1 fruit fly cellular context compared by ENCODE assay signal in genomic region chr3R:22487037-22487492, dm6.
A peak's percentile ranks its signal among the peaks of the same experiment; 100 is the strongest.
TF ChIP-seq lines count a peak whose summit lies in the region.

TSS of gene Pfdn5 (plus strand) at chr3R:22487039.

TF ChIP-seq in whole organism, embryonic, 481 proteins besides CTCF, POLR2A, EP300 and RAD21 (continued from another document):
- TF ChIP-seq HLH4C (GFP tag; IDR thresholded peaks at IDR 0.05; lab: Robert Waterston, UW; ENCODE audit: partially characterized antibody) (peak; percentile 93), sna (GFP tag; IDR thresholded peaks at IDR 0.05; lab: Robert Waterston, UW; ENCODE audit: partially characterized antibody) (peak; percentile 81), gcm (GFP tag; optimal IDR thresholded peaks at IDR 0.05; lab: Kevin White, UChicago) (no peak), gfzf (GFP tag; optimal IDR thresholded peaks at IDR 0.05; lab: Kevin White, UChicago) (peak; percentile 38), tna (GFP tag; IDR thresholded peaks at IDR 0.05; lab: Robert Waterston, UW; ENCODE audit: partially characterized antibody) (peak; percentile 87), D19B (GFP tag; optimal IDR thresholded peaks at IDR 0.05; lab: Kevin White, UChicago) (no peak), trem (tag; optimal IDR thresholded peaks at IDR 0.05; lab: Kevin White, UChicago) (peak; percentile 78), CG11560 (tag; IDR thresholded peaks at IDR 0.05; lab: Robert Waterston, UW) (peak; percentile 99), hbn (GFP tag; IDR thresholded peaks at IDR 0.05; lab: Robert Waterston, UW; ENCODE audit: partially characterized antibody) (peak; percentile 74), Hmr (GFP tag; optimal IDR thresholded peaks at IDR 0.05; lab: Kevin White, UChicago) (no peak), Gsc (GFP tag; IDR thresholded peaks at IDR 0.05; lab: Robert Waterston, UW) (no peak), Scr (GFP tag; IDR thresholded peaks at IDR 0.05; lab: Robert Waterston, UW; ENCODE audit: partially characterized antibody) (peak; percentile 78), dm (GFP tag; optimal IDR thresholded peaks at IDR 0.05; lab: Kevin White, UChicago) (peak; percentile 73), Trl (optimal IDR thresholded peaks at IDR 0.05; lab: Kevin White, UChicago) (no peak), Trl (GFP tag; optimal IDR thresholded peaks at IDR 0.05; lab: Kevin White, UChicago) (peak; percentile 2), pzg (GFP tag; optimal IDR thresholded peaks at IDR 0.05; lab: Kevin White, UChicago) (peak; percentile 93), CG6791 (GFP tag; IDR thresholded peaks at IDR 0.05; lab: Robert Waterston, UW; ENCODE audit: partially characterized antibody) (peak; percentile 90), dati (GFP tag; IDR thresholded peaks at IDR 0.05; lab: Robert Waterston, UW) (no peak), ci (GFP tag; IDR thresholded peaks at IDR 0.05; lab: Robert Waterston, UW) (no peak), ERR (GFP tag; optimal IDR thresholded peaks at IDR 0.05; lab: Kevin White, UChicago) (no peak), Antp (GFP tag; optimal IDR thresholded peaks at IDR 0.05; lab: Kevin White, UChicago) (peak; percentile 1), CG6175 (GFP tag; IDR thresholded peaks at IDR 0.05; lab: Robert Waterston, UW) (no peak), exex (tag; optimal IDR thresholded peaks at IDR 0.05; lab: Kevin White, UChicago) (no peak), Elba2 (GFP tag; optimal IDR thresholded peaks at IDR 0.05; lab: Kevin White, UChicago) (peak; percentile 32), Aef1 (GFP tag; IDR thresholded peaks at IDR 0.05; lab: Robert Waterston, UW) (no peak), Dfd (GFP tag; optimal IDR thresholded peaks at IDR 0.05; lab: Kevin White, UChicago) (no peak), CG12219 (GFP tag; optimal IDR thresholded peaks at IDR 0.05; lab: Kevin White, UChicago) (no peak), Dll (GFP tag; IDR thresholded peaks at IDR 0.05; lab: Robert Waterston, UW; ENCODE audit: partially characterized antibody) (peak; percentile 80), YL-1 (GFP tag; optimal IDR thresholded peaks at IDR 0.05; lab: Kevin White, UChicago) (peak; percentile 84), inv (GFP tag; IDR thresholded peaks at IDR 0.05; lab: Robert Waterston, UW; ENCODE audit: partially characterized antibody) (peak; percentile 69), cwo (GFP tag; optimal IDR thresholded peaks at IDR 0.05; lab: Kevin White, UChicago) (no peak), dpn (GFP tag; optimal IDR thresholded peaks at IDR 0.05; lab: Kevin White, UChicago) (peak; percentile 13 to 18), HmgZ (tag; optimal IDR thresholded peaks at IDR 0.05; lab: Kevin White, UChicago) (peak; percentile 73), HmgD (GFP tag; optimal IDR thresholded peaks at IDR 0.05; lab: Kevin White, UChicago) (peak; percentile 33), CG13624 (GFP tag; optimal IDR thresholded peaks at IDR 0.05; lab: Kevin White, UChicago) (peak; percentile 38), CG4617 (GFP tag; optimal IDR thresholded peaks at IDR 0.05; lab: Kevin White, UChicago; ENCODE audit: borderline replicate concordance) (peak; percentile 94), CG6854 (GFP tag; optimal IDR thresholded peaks at IDR 0.05; lab: Kevin White, UChicago) (no peak), dmrt99B (tag; optimal IDR thresholded peaks at IDR 0.05; lab: Kevin White, UChicago) (no peak), ato (GFP tag; IDR thresholded peaks at IDR 0.05; lab: Robert Waterston, UW; ENCODE audit: partially characterized antibody) (peak; percentile 91), CG14710 (tag; optimal IDR thresholded peaks at IDR 0.05; lab: Kevin White, UChicago) (peak; percentile 67), Bteb2 (GFP tag; optimal IDR thresholded peaks at IDR 0.05; lab: Kevin White, UChicago) (peak; percentile 7), CG2120 (GFP tag; optimal IDR thresholded peaks at IDR 0.05; lab: Kevin White, UChicago) (peak; percentile 49), CG34224 (GFP tag; IDR thresholded peaks at IDR 0.05; lab: Robert Waterston, UW; ENCODE audit: partially characterized antibody) (peak; percentile 88), CG3065 (GFP tag; optimal IDR thresholded peaks at IDR 0.05; lab: Kevin White, UChicago) (no peak), MBD-R2 (GFP tag; IDR thresholded peaks at IDR 0.05; lab: Robert Waterston, UW) (peak; percentile 89), CG18476 (GFP tag; optimal IDR thresholded peaks at IDR 0.05; lab: Kevin White, UChicago) (no peak), CG12155 (GFP tag; optimal IDR thresholded peaks at IDR 0.05; lab: Kevin White, UChicago) (peak; percentile 8), CG30403 (GFP tag; optimal IDR thresholded peaks at IDR 0.05; lab: Kevin White, UChicago) (no peak), Dref (GFP tag; IDR thresholded peaks at IDR 0.05; lab: Robert Waterston, UW) (peak; percentile 98), tll (GFP tag; optimal IDR thresholded peaks at IDR 0.05; lab: Kevin White, UChicago) (no peak), Sry-δ (GFP tag; optimal IDR thresholded peaks at IDR 0.05; lab: Kevin White, UChicago) (peak; percentile 86), Lhr (GFP tag; optimal IDR thresholded peaks at IDR 0.05; lab: Kevin White, UChicago) (peak; percentile 9), CG8478 (optimal IDR thresholded peaks at IDR 0.05; lab: Kevin White, UChicago) (no peak), ftz-f1 (GFP tag; optimal IDR thresholded peaks at IDR 0.05; lab: Kevin White, UChicago) (peak; percentile 16), Bgb (GFP tag; IDR thresholded peaks at IDR 0.05; lab: Robert Waterston, UW; ENCODE audit: partially characterized antibody) (peak; percentile 91), CG10321 (GFP tag; IDR thresholded peaks at IDR 0.05; lab: Robert Waterston, UW) (0 out of 2 replicates have a peak, but pooled peaks have one; percentile 9), CG12236 (GFP tag; optimal IDR thresholded peaks at IDR 0.05; lab: Kevin White, UChicago) (no peak), mld (GFP tag; IDR thresholded peaks at IDR 0.05; lab: Robert Waterston, UW; ENCODE audit: partially characterized antibody) (peak; percentile 87), vnd (GFP tag; IDR thresholded peaks at IDR 0.05; lab: Robert Waterston, UW; ENCODE audit: partially characterized antibody) (peak; percentile 79), Dp (GFP tag; optimal IDR thresholded peaks at IDR 0.05; lab: Kevin White, UChicago) (peak; percentile 93), CG10959 (GFP tag; IDR thresholded peaks at IDR 0.05; lab: Robert Waterston, UW) (no peak), Opbp (GFP tag; IDR thresholded peaks at IDR 0.05; lab: Robert Waterston, UW; ENCODE audit: partially characterized antibody) (peak; percentile 83), Myb (GFP tag; optimal IDR thresholded peaks at IDR 0.05; lab: Kevin White, UChicago) (peak; percentile 76), B-H2 (GFP tag; optimal IDR thresholded peaks at IDR 0.05; lab: Kevin White, UChicago) (peak; percentile 38), CG16813 (GFP tag; IDR thresholded peaks at IDR 0.05; lab: Robert Waterston, UW; ENCODE audit: partially characterized antibody) (peak; percentile 85), sisA (GFP tag; IDR thresholded peaks at IDR 0.05; lab: Robert Waterston, UW) (no peak), zen2 (GFP tag; IDR thresholded peaks at IDR 0.05; lab: Robert Waterston, UW; ENCODE audit: partially characterized antibody) (peak; percentile 70), CG9797 (GFP tag; optimal IDR thresholded peaks at IDR 0.05; lab: Kevin White, UChicago) (peak; percentile 38), tx (GFP tag; optimal IDR thresholded peaks at IDR 0.05; lab: Kevin White, UChicago) (peak; percentile 12), CG11085 (GFP tag; IDR thresholded peaks at IDR 0.05; lab: Robert Waterston, UW) (no peak), CG13287 (GFP tag; IDR thresholded peaks at IDR 0.05; lab: Robert Waterston, UW; ENCODE audit: partially characterized antibody) (peak; percentile 87), CG2129 (GFP tag; IDR thresholded peaks at IDR 0.05; lab: Robert Waterston, UW; ENCODE audit: partially characterized antibody) (peak; percentile 30; the same call in 1 of the 2 replicates), CG3847 (GFP tag; IDR thresholded peaks at IDR 0.05; lab: Robert Waterston, UW) (0 out of 2 replicates have a peak, but pooled peaks have one; percentile 15), CG3995 (GFP tag; optimal IDR thresholded peaks at IDR 0.05; lab: Kevin White, UChicago) (peak; percentile 48), CG2116 (GFP tag; optimal IDR thresholded peaks at IDR 0.05; lab: Kevin White, UChicago) (peak; percentile 98), NC2β (GFP tag; optimal IDR thresholded peaks at IDR 0.05; lab: Kevin White, UChicago) (peak; percentile 1), bigmax (GFP tag; optimal IDR thresholded peaks at IDR 0.05; lab: Kevin White, UChicago) (peak; percentile 15), stwl (tag; optimal IDR thresholded peaks at IDR 0.05; lab: Kevin White, UChicago) (peak; percentile 95), Med (GFP tag; lab: Kevin White, UChicago) (peak; percentile 87), CG7963 (GFP tag; IDR thresholded peaks at IDR 0.05; lab: Robert Waterston, UW; ENCODE audit: partially characterized antibody) (peak; percentile 89), CG14860 (GFP tag; IDR thresholded peaks at IDR 0.05; lab: Robert Waterston, UW; ENCODE audit: partially characterized antibody) (peak; percentile 88), amos (GFP tag; IDR thresholded peaks at IDR 0.05; lab: Robert Waterston, UW; ENCODE audit: partially characterized antibody) (peak; percentile 77), CG1832 (GFP tag; optimal IDR thresholded peaks at IDR 0.05; lab: Kevin White, UChicago) (no peak), rib (GFP tag; IDR thresholded peaks at IDR 0.05; lab: Robert Waterston, UW) (0 out of 2 replicates have a peak, but pooled peaks have one; percentile 37), CG15601 (tag; optimal IDR thresholded peaks at IDR 0.05; lab: Kevin White, UChicago) (peak; percentile 99), C15 (GFP tag; IDR thresholded peaks at IDR 0.05; lab: Robert Waterston, UW) (no peak)
